Worm (Caenorhabditis elegans): ENCODE measurements around the gene F12A10.1.

- no peak for TF ChIP-seq ceh-9 (tag; optimal IDR thresholded peaks at IDR 0.05)
- no peak for TF ChIP-seq gmeb-2 (tag; optimal IDR thresholded peaks at IDR 0.05)
- TF ChIP-seq dmd-4 (tag; optimal IDR thresholded peaks at IDR 0.05; ENCODE audit: borderline replicate concordance), result no peak
- no peak for TF ChIP-seq fax-1 (tag; optimal IDR thresholded peaks at IDR 0.05)
- no peak for TF ChIP-seq unc-3 (GFP tag; conservative IDR thresholded peaks at IDR 0.05)
- TF ChIP-seq unc-3 (tag; optimal IDR thresholded peaks at IDR 0.05), result no peak
- TF ChIP-seq sdc-2 (tag; optimal IDR thresholded peaks at IDR 0.05), result no peak
- no peak for TF ChIP-seq odd-2 (tag; optimal IDR thresholded peaks at IDR 0.05)
- TF ChIP-seq ttx-3 (tag; optimal IDR thresholded peaks at IDR 0.05), result no peak
- no peak for TF ChIP-seq dve-1 (tag; optimal IDR thresholded peaks at IDR 0.05)
- no peak for TF ChIP-seq hlh-30 (tag; optimal IDR thresholded peaks at IDR 0.05; ENCODE audit: insufficient read depth)
- TF ChIP-seq fkh-10 (GFP tag; optimal IDR thresholded peaks at IDR 0.05), result no peak
- no peak for TF ChIP-seq ahr-1 (tag; optimal IDR thresholded peaks at IDR 0.05)
- TF ChIP-seq ceh-19 (GFP tag; optimal IDR thresholded peaks at IDR 0.05), result no peak
- no peak for TF ChIP-seq lin-11 (tag; optimal IDR thresholded peaks at IDR 0.05)
Observed at ce11 chrII:5525297-5525696, 29.0 kb downstream of the F12A10.1 start, which contains the start of gene tbx-35.

Data from whole organism, late embryonic.